Fruit fly (Drosophila melanogaster) whole organism: ENCODE results near the gene CG15571.

ENCODE experiments used
- CG8478 ChIP-seq: fragments of >200 bp; optimal IDR thresholded peaks from 2 replicates; lab custom pipeline; 2018; ENCODE audit warnings: inconsistent platforms
- pan ChIP-seq: fragments of >200 bp; optimal IDR thresholded peaks from 2 replicates; lab custom pipeline; 2017
- usp ChIP-seq: fragments of >200 bp; optimal IDR thresholded peaks from 2 replicates; lab custom pipeline; 2017; ENCODE audit warnings: missing biosample characterization, missing genetic modification characterization, mixed read lengths

- TF ChIP-seq pan (lab: Kevin White, UChicago) (no peak), CG8478 (no peak), usp (no peak)
These were observed 31.8 kb downstream of the CG15571 start for dm6 chrX:4185393-4185792.
